Worm (Caenorhabditis elegans) whole organism, young adult: Measurements from ENCODE around the gene tlk-1.

ENCODE experiments used
- C17E4.6 ChIP-seq: fragments of 200-800 bp; sonication (Bioruptor generic); IDR thresholded peaks from 2 replicates; pipeline ENCODE4 v1.3.6; 2022; ENCODE audit warnings: missing genetic modification reagents, missing genetic modification characterization, missing compliant biosample characterization
- F10E7.11 ChIP-seq: sonication (generic microtip); optimal IDR thresholded peaks from 2 replicates; lab custom pipeline; 2017; ENCODE audit warnings: mild to moderate bottlenecking, missing genetic modification characterization, moderate library complexity, missing compliant biosample characterization
- F49E8.2 ChIP-seq: sonication (generic microtip); optimal IDR thresholded peaks from 3 replicates; lab custom pipeline; 2017; ENCODE audit warnings: missing genetic modification characterization, mild to moderate bottlenecking, missing compliant biosample characterization, antibody characterized with exemption, moderate library complexity; ENCODE audit not compliant: insufficient read depth
- F52B5.7 ChIP-seq: sonication (generic microtip); optimal IDR thresholded peaks from 2 replicates; lab custom pipeline; 2016; ENCODE audit warnings: mild to moderate bottlenecking, missing genetic modification characterization, missing compliant biosample characterization
- F57A8.1 ChIP-seq: fragments of 200-800 bp; sonication (Bioruptor generic); optimal IDR thresholded peaks from 2 replicates; lab custom pipeline; 2018; ENCODE audit warnings: mild to moderate bottlenecking, missing genetic modification characterization, moderate library complexity, missing compliant biosample characterization
- K11D2.4 ChIP-seq: fragments of 200-800 bp; sonication (Bioruptor generic); IDR thresholded peaks from 2 replicates; pipeline ENCODE4 v1.3.6; 2022; ENCODE audit warnings: missing genetic modification reagents, missing genetic modification characterization, missing compliant biosample characterization
- K12H6.12 ChIP-seq: fragments of 200-800 bp; sonication (Bioruptor generic); optimal IDR thresholded peaks from 2 replicates; lab custom pipeline; 2018; ENCODE audit warnings: mild to moderate bottlenecking, missing genetic modification characterization, missing compliant biosample characterization
- ZK185.1 ChIP-seq: sonication (generic microtip); optimal IDR thresholded peaks from 2 replicates; lab custom pipeline; 2016; ENCODE audit warnings: mild to moderate bottlenecking, missing genetic modification characterization, missing compliant biosample characterization; ENCODE audit not compliant: poor library complexity, severe bottlenecking
- akir-1 ChIP-seq: fragments of 200-800 bp; sonication (Bioruptor generic); optimal IDR thresholded peaks from 2 replicates; lab custom pipeline; 2018; ENCODE audit warnings: mild to moderate bottlenecking, missing genetic modification characterization, moderate library complexity, missing compliant biosample characterization
- ama-1 ChIP-seq, 3 experiments: fragments of 150-350 bp in 1 of 3; sonication (generic microtip) in 2 of 3; optimal IDR thresholded peaks; 2 replicates each; lab custom pipeline; 2014 to 2018; ENCODE audit warnings: missing biosample characterization in 2 of 3, missing genetic modification characterization in 2 of 3, missing genetic modification reagents in 2 of 3
- aptf-3 ChIP-seq: fragments of 200-800 bp; sonication (Bioruptor generic); IDR thresholded peaks from 2 replicates; pipeline ENCODE4 v1.3.6; 2022; ENCODE audit warnings: missing genetic modification characterization, missing compliant biosample characterization
- athp-1 ChIP-seq: sonication (generic microtip); optimal IDR thresholded peaks from 2 replicates; lab custom pipeline; 2017; ENCODE audit warnings: mild to moderate bottlenecking, missing genetic modification characterization, missing compliant biosample characterization
- ceh-27 ChIP-seq: fragments of 200-800 bp; sonication (Bioruptor generic); optimal IDR thresholded peaks from 2 replicates; lab custom pipeline; 2018; ENCODE audit warnings: mild to moderate bottlenecking, missing genetic modification characterization, moderate library complexity, missing compliant biosample characterization
- chd-7 ChIP-seq: sonication (generic microtip); optimal IDR thresholded peaks from 2 replicates; lab custom pipeline; 2016; ENCODE audit warnings: mild to moderate bottlenecking, missing genetic modification characterization, moderate library complexity, missing compliant biosample characterization
- die-1 ChIP-seq: sonication (generic microtip); optimal IDR thresholded peaks from 2 replicates; lab custom pipeline; 2016; ENCODE audit warnings: missing genotype, mild to moderate bottlenecking, missing genetic modification characterization, missing compliant biosample characterization
- egl-18 ChIP-seq: fragments of 200-800 bp; sonication (Bioruptor generic); IDR thresholded peaks from 2 replicates; pipeline ENCODE4 v1.3.6; 2022; ENCODE audit warnings: missing genetic modification reagents, missing genetic modification characterization, missing compliant biosample characterization
- egl-44 ChIP-seq: fragments of 200-800 bp; sonication (Bioruptor generic); IDR thresholded peaks from 2 replicates; pipeline ENCODE4 v1.3.6; 2022; ENCODE audit warnings: missing genetic modification reagents, missing genetic modification characterization, missing compliant biosample characterization
- egrh-3 ChIP-seq: fragments of 200-800 bp; sonication (Bioruptor generic); IDR thresholded peaks from 2 replicates; pipeline ENCODE4 v1.3.6; 2022; ENCODE audit warnings: missing genetic modification reagents, missing genetic modification characterization, missing compliant biosample characterization
- ekl-4 ChIP-seq: fragments of 200-800 bp; sonication (Bioruptor generic); IDR thresholded peaks from 2 replicates; pipeline ENCODE4 v1.3.6; 2022; ENCODE audit warnings: missing genetic modification reagents, missing genetic modification characterization, missing compliant biosample characterization
- ets-4 ChIP-seq: fragments of 200-800 bp; sonication (Bioruptor generic); optimal IDR thresholded peaks from 2 replicates; lab custom pipeline; 2018; ENCODE audit warnings: mild to moderate bottlenecking, missing genetic modification characterization, missing compliant biosample characterization
- hmg-1.2 ChIP-seq: fragments of 200-800 bp; sonication (Bioruptor generic); IDR thresholded peaks from 2 replicates; pipeline ENCODE4 v1.3.6; 2022; ENCODE audit warnings: missing genetic modification reagents, missing genetic modification characterization, missing compliant biosample characterization
- hmg-20 ChIP-seq: fragments of 200-800 bp; sonication (Bioruptor generic); IDR thresholded peaks from 2 replicates; pipeline ENCODE4 v1.3.6; 2022; ENCODE audit warnings: missing genetic modification reagents, missing genetic modification characterization, missing compliant biosample characterization
- lag-1 ChIP-seq: fragments of 200-800 bp; sonication (Bioruptor generic); IDR thresholded peaks from 2 replicates; pipeline ENCODE4 v1.3.6; 2022; ENCODE audit warnings: missing genetic modification reagents, missing genetic modification characterization, missing compliant biosample characterization
- let-607 ChIP-seq, 2 experiments: fragments of 200-800 bp in 1 of 2; sonication (Bioruptor generic) in 1 of 2; sonication (generic microtip) in 1 of 2; optimal IDR thresholded peaks; 2 replicates each; lab custom pipeline; 2016 to 2018; ENCODE audit warnings: mild to moderate bottlenecking in 2 of 2, missing compliant biosample characterization in 2 of 2, missing genetic modification characterization in 2 of 2, moderate library complexity in 2 of 2, missing genotype in 1 of 2
- lin-35 ChIP-seq, 3 experiments: fragments of 150-350 bp in 2 of 3; sonication (generic microtip) in 1 of 3; optimal IDR thresholded peaks; 2 replicates each; lab custom pipeline; 2014 to 2018; ENCODE audit warnings: missing biosample characterization in 3 of 3, missing genetic modification characterization in 3 of 3, missing genetic modification reagents in 3 of 3
- lin-40 ChIP-seq: sonication (generic microtip); optimal IDR thresholded peaks from 2 replicates; lab custom pipeline; 2016; ENCODE audit warnings: missing genetic modification characterization, mild to moderate bottlenecking, missing compliant biosample characterization, missing genotype, missing genetic modification reagents
- nfya-2 ChIP-seq: fragments of 200-800 bp; sonication (Bioruptor generic); IDR thresholded peaks from 2 replicates; pipeline ENCODE4 v1.3.6; 2022; ENCODE audit warnings: missing genetic modification reagents, missing genetic modification characterization, missing compliant biosample characterization
- nfyb-1 ChIP-seq: fragments of 200-800 bp; sonication (Bioruptor generic); IDR thresholded peaks from 2 replicates; pipeline ENCODE4 v1.3.6; 2022; ENCODE audit warnings: missing genetic modification reagents, missing genetic modification characterization, missing compliant biosample characterization
- nhr-120 ChIP-seq: fragments of 200-800 bp; sonication (Bioruptor generic); IDR thresholded peaks from 2 replicates; pipeline ENCODE4 v1.3.6; 2022; ENCODE audit warnings: missing genetic modification characterization, missing compliant biosample characterization
- nhr-80 ChIP-seq: sonication (generic microtip); optimal IDR thresholded peaks from 2 replicates; lab custom pipeline; 2016; ENCODE audit warnings: missing genetic modification characterization, missing compliant biosample characterization
- nhr-90 ChIP-seq: sonication (generic microtip); optimal IDR thresholded peaks from 2 replicates; lab custom pipeline; 2016; ENCODE audit warnings: missing genotype, mild to moderate bottlenecking, missing genetic modification characterization, missing compliant biosample characterization
- pbrm-1 ChIP-seq: fragments of 200-800 bp; sonication (Bioruptor generic); IDR thresholded peaks from 2 replicates; pipeline ENCODE4 v1.3.6; 2022; ENCODE audit warnings: missing genetic modification reagents, missing genetic modification characterization, missing compliant biosample characterization
- snpc-1.1 ChIP-seq: sonication (generic microtip); optimal IDR thresholded peaks from 2 replicates; lab custom pipeline; 2017; ENCODE audit warnings: missing genetic modification characterization, mild to moderate bottlenecking, missing compliant biosample characterization, antibody characterized with exemption, moderate library complexity, missing genotype, missing genetic modification reagents; ENCODE audit not compliant: insufficient read depth
- snpc-4 ChIP-seq, 5 experiments: fragments of 150-350 bp in 1 of 5; sonication (generic microtip) in 4 of 5; optimal IDR thresholded peaks; 2 replicates each; lab custom pipeline; 2014 to 2018; ENCODE audit warnings: missing genetic modification characterization in 5 of 5, missing biosample characterization in 3 of 5, antibody characterized with exemption in 2 of 5, mild to moderate bottlenecking in 2 of 5, missing compliant biosample characterization in 2 of 5, missing genotype in 2 of 5, moderate library complexity in 2 of 5, missing genetic modification reagents in 1 of 5
- somi-1 ChIP-seq: fragments of 200-800 bp; sonication (Bioruptor generic); optimal IDR thresholded peaks from 2 replicates; lab custom pipeline; 2018; ENCODE audit warnings: mild to moderate bottlenecking, missing genetic modification characterization, missing compliant biosample characterization
- sptf-2 ChIP-seq: fragments of 200-800 bp; sonication (Bioruptor generic); optimal IDR thresholded peaks from 2 replicates; lab custom pipeline; 2018; ENCODE audit warnings: mild to moderate bottlenecking, missing genetic modification characterization, missing compliant biosample characterization
- tbp1 ChIP-seq: fragments of 200-800 bp; sonication (Bioruptor generic); optimal IDR thresholded peaks from 2 replicates; lab custom pipeline; 2018; ENCODE audit warnings: mild to moderate bottlenecking, missing genetic modification characterization, missing compliant biosample characterization
- tlf-1 ChIP-seq: fragments of 200-800 bp; sonication (Bioruptor generic); optimal IDR thresholded peaks from 2 replicates; lab custom pipeline; 2018; ENCODE audit warnings: mild to moderate bottlenecking, missing genetic modification characterization, missing compliant biosample characterization
- xnd-1 ChIP-seq: sonication (generic microtip); optimal IDR thresholded peaks from 2 replicates; lab custom pipeline; 2016; ENCODE audit warnings: missing genotype, missing genetic modification reagents, missing genetic modification characterization, missing compliant biosample characterization
- zfh-2 ChIP-seq: fragments of 200-800 bp; sonication (Bioruptor generic); conservative IDR thresholded peaks from 2 replicates; pipeline ENCODE4 v1.3.6; 2022; ENCODE audit warnings: missing genetic modification reagents, missing genetic modification characterization, missing compliant biosample characterization
- zim-3 ChIP-seq: sonication (generic microtip); optimal IDR thresholded peaks from 2 replicates; lab custom pipeline; 2017; ENCODE audit warnings: mild to moderate bottlenecking, missing genetic modification characterization, moderate library complexity, missing compliant biosample characterization
- ztf-26 ChIP-seq: sonication (generic microtip); optimal IDR thresholded peaks from 2 replicates; lab custom pipeline; 2017; ENCODE audit warnings: missing genetic modification characterization, missing compliant biosample characterization

The tlk-1 gene

ce11 chrIII:9666239-9666638, 33.4 kb upstream of the tlk-1 start:
- TF ChIP-seq F57A8.1 (GFP tag; lab: Kevin White, UChicago) (no peak), ceh-27 (peak; percentile 3), somi-1 (no peak), xnd-1 (no peak), sptf-2 (GFP tag; lab: Kevin White, UChicago) (no peak), zim-3 (tag; lab: Kevin White, UChicago) (no peak), tbp1 (GFP tag; lab: Kevin White, UChicago) (no peak), nhr-120 (GFP tag; lab: Robert Waterston, UW) (no peak), lin-40 (tag; lab: Kevin White, UChicago) (peak; percentile 13)

ce11 chrIII:9666668-9667067, 33.0 kb upstream of the tlk-1 start:
- TF ChIP-seq nhr-80 (peak; percentile 28), akir-1 (GFP tag; lab: Kevin White, UChicago) (no peak)
- TF ChIP-seq, all 124 proteins: peak for 1

ce11 chrIII:9667591-9668265, 31.9 kb upstream of the tlk-1 start, which contains the start of gene C07A9.9:
C07A9.9 (minus strand) TSS chrIII:9667641.
- TF ChIP-seq lag-1 (GFP tag; lab: Robert Waterston, UW) (no peak), K11D2.4 (peak; percentile 30; the same call in 1 of the 2 replicates), hmg-20 (GFP tag; lab: Robert Waterston, UW) (no peak), ekl-4 (GFP tag; lab: Robert Waterston, UW) (peak; percentile 54; the same call in 1 of the 2 replicates), F52B5.7 (no peak), C17E4.6 (GFP tag; lab: Robert Waterston, UW) (no peak), nfya-2 (GFP tag; lab: Robert Waterston, UW) (no peak), K12H6.12 (peak; percentile 67), let-607 (tag; optimal IDR thresholded peaks at IDR 0.05; lab: Kevin White, UChicago) (peak in 1 of 2 experiments; percentile 3), F10E7.11 (tag; lab: Kevin White, UChicago) (no peak), lin-40 (tag; lab: Kevin White, UChicago) (peak; percentile 69), ztf-26 (tag; lab: Kevin White, UChicago) (peak; percentile 1), ceh-27 (peak; percentile 56), nhr-90 (peak; percentile 55), pbrm-1 (GFP tag; lab: Robert Waterston, UW) (no peak), snpc-1.1 (peak; percentile 37), athp-1 (tag; lab: Kevin White, UChicago) (no peak), chd-7 (peak; percentile 59), lin-35 (GFP tag; optimal IDR thresholded peaks at IDR 0.05; lab: Kevin White, UChicago) (peak in 1 of 3 experiments; percentile 61), hmg-1.2 (GFP tag; lab: Robert Waterston, UW) (peak; percentile 32; the same call in 1 of the 2 replicates), akir-1 (GFP tag; lab: Kevin White, UChicago) (no peak), nhr-80 (peak; percentile 95), aptf-3 (GFP tag; lab: Robert Waterston, UW) (no peak), ama-1 (optimal IDR thresholded peaks at IDR 0.05; lab: Kevin White, UChicago) (no peak), ama-1 (GFP tag; optimal IDR thresholded peaks at IDR 0.05; lab: Kevin White, UChicago) (no peak), ets-4 (peak; percentile 78), ZK185.1 (peak; percentile 2), tlf-1 (GFP tag; lab: Kevin White, UChicago) (no peak), F49E8.2 (tag; lab: Kevin White, UChicago) (no peak), nfyb-1 (0 out of 2 replicates have a peak, but pooled peaks have one; percentile 63), zfh-2 (GFP tag; lab: Robert Waterston, UW) (peak; percentile 99), snpc-4 (GFP tag; optimal IDR thresholded peaks at IDR 0.05; lab: Kevin White, UChicago) (no peak), snpc-4 (tag; optimal IDR thresholded peaks at IDR 0.05; lab: Kevin White, UChicago) (peak in 2 of 4 experiments; percentile 23 to 35), egl-18 (GFP tag; lab: Robert Waterston, UW) (no peak), die-1 (tag; lab: Kevin White, UChicago) (peak; percentile 49), egl-44 (GFP tag; lab: Robert Waterston, UW) (no peak), egrh-3 (GFP tag; lab: Robert Waterston, UW) (peak; percentile 76)
